Worm (Caenorhabditis elegans) whole organism, late embryonic: ENCODE measurements around the gene F58A6.5.

Experiments used
- ama-1 ChIP-seq: fragments of 150-350 bp; optimal IDR thresholded peaks from 2 replicates; lab custom pipeline; 2014
- ceh-2 ChIP-seq: sonication (generic microtip); optimal IDR thresholded peaks from 2 replicates; lab custom pipeline; 2016; ENCODE audit warnings: missing genotype, missing genetic modification characterization, missing compliant biosample characterization
- ceh-9 ChIP-seq: sonication (generic microtip); optimal IDR thresholded peaks from 2 replicates; lab custom pipeline; 2016; ENCODE audit warnings: mild to moderate bottlenecking, missing genetic modification characterization, inconsistent platforms, missing compliant biosample characterization
- dve-1 ChIP-seq: sonication (generic microtip); optimal IDR thresholded peaks from 2 replicates; lab custom pipeline; 2017; ENCODE audit warnings: antibody characterized with exemption, mild to moderate bottlenecking, missing genetic modification characterization, missing compliant biosample characterization
- nhr-11 ChIP-seq: fragments of 150-350 bp; optimal IDR thresholded peaks from 2 replicates; lab custom pipeline; 2014; ENCODE audit warnings: missing biosample characterization, missing genetic modification characterization
- pqm-1 ChIP-seq: sonication (generic microtip); optimal IDR thresholded peaks from 2 replicates; lab custom pipeline; 2016; ENCODE audit warnings: missing genetic modification characterization, missing compliant biosample characterization

ce11 chrII:5136296-5136767 is 11.9 kb downstream of the F58A6.5 start, which contains the start of gene F58A6.2:
- TF ChIP-seq dve-1 (tag; lab: Kevin White, UChicago) (no peak), nhr-11 (no peak), ceh-9 (tag; lab: Kevin White, UChicago) (no peak), ama-1 (no peak), pqm-1 (tag; lab: Kevin White, UChicago) (no peak), ceh-2 (no peak)
